Fruit fly (Drosophila melanogaster) whole organism, wandering third instar larva: ENCODE measurements around the gene Eip78C.

Experiments
- Abd-B ChIP-seq: fragments of >200 bp; optimal IDR thresholded peaks from 2 replicates; lab custom pipeline; 2017; ENCODE audit warnings: missing biosample characterization, missing genetic modification characterization
- CG32264 ChIP-seq: fragments of 200-800 bp; sonication (Bioruptor generic); optimal IDR thresholded peaks from 2 replicates; lab custom pipeline; 2016; ENCODE audit warnings: missing biosample characterization, missing genetic modification characterization
- CG9705 ChIP-seq: fragments of 200-800 bp; sonication (Bioruptor generic); optimal IDR thresholded peaks from 2 replicates; lab custom pipeline; 2018; ENCODE audit warnings: missing biosample characterization, mild to moderate bottlenecking, missing genetic modification characterization
- CrebA ChIP-seq: fragments of 200-800 bp; sonication (Bioruptor generic); optimal IDR thresholded peaks from 2 replicates; lab custom pipeline; 2016; ENCODE audit warnings: missing biosample characterization, mild to moderate bottlenecking, missing genetic modification characterization, borderline replicate concordance
- Dfd ChIP-seq: fragments of >200 bp; optimal IDR thresholded peaks from 2 replicates; lab custom pipeline; 2017; ENCODE audit warnings: missing biosample characterization, missing genetic modification characterization
- Dif ChIP-seq: fragments of 200-275, 200-300 bp; sonication (Bioruptor generic); optimal IDR thresholded peaks from 2 replicates; lab custom pipeline; 2018; ENCODE audit warnings: missing biosample characterization, missing genetic modification characterization; ENCODE audit not compliant: partially characterized antibody
- GATAd ChIP-seq: sonication (Bioruptor generic); optimal IDR thresholded peaks from 2 replicates; lab custom pipeline; 2016; ENCODE audit warnings: missing biosample characterization, missing genetic modification characterization
- HLH106 ChIP-seq: fragments of 200-800 bp; optimal IDR thresholded peaks from 3 replicates; lab custom pipeline; 2019; ENCODE audit warnings: missing biosample characterization, mild to moderate bottlenecking, missing genetic modification characterization, moderate library complexity
- Hnf4 ChIP-seq: fragments of 200-800 bp; sonication (Bioruptor generic); optimal IDR thresholded peaks from 2 replicates; lab custom pipeline; 2016; ENCODE audit warnings: missing biosample characterization, mild to moderate bottlenecking, missing genetic modification characterization
- Hr78 ChIP-seq: fragments of >200 bp; optimal IDR thresholded peaks from 2 replicates; lab custom pipeline; 2017; ENCODE audit warnings: missing biosample characterization, missing genetic modification characterization
- Hr83 ChIP-seq: fragments of 200-300 bp; sonication (Bioruptor generic); optimal IDR thresholded peaks from 2 replicates; lab custom pipeline; 2016; ENCODE audit warnings: missing biosample characterization, mild to moderate bottlenecking, missing genetic modification characterization, moderate library complexity; ENCODE audit not compliant: poor library complexity, severe bottlenecking
- Jra ChIP-seq: sonication (Bioruptor generic); optimal IDR thresholded peaks from 2 replicates; lab custom pipeline; 2016; ENCODE audit warnings: missing biosample characterization, missing genetic modification characterization
- Mio ChIP-seq: sonication (Bioruptor generic); optimal IDR thresholded peaks from 2 replicates; lab custom pipeline; 2016; ENCODE audit warnings: missing biosample characterization, missing genetic modification characterization
- Myc ChIP-seq: fragments of >200 bp; optimal IDR thresholded peaks from 2 replicates; lab custom pipeline; 2017
- N ChIP-seq: fragments of >200 bp; optimal IDR thresholded peaks from 2 replicates; lab custom pipeline; 2018; ENCODE audit warnings: missing biosample characterization, missing external identifiers, missing genetic modification characterization
- OdsH ChIP-seq: fragments of 200-800 bp; sonication (Bioruptor generic); optimal IDR thresholded peaks from 2 replicates; lab custom pipeline; 2016; ENCODE audit warnings: missing biosample characterization, mild to moderate bottlenecking, missing genetic modification characterization
- Rel ChIP-seq, 2 experiments: fragments of 200-800 bp; sonication (Bioruptor generic) in 1 of 2; optimal IDR thresholded peaks; 2 replicates in 1 of 2; 3 replicates in 1 of 2; lab custom pipeline; 2016 to 2019; ENCODE audit warnings: mild to moderate bottlenecking in 2 of 2, missing biosample characterization in 2 of 2, missing genetic modification characterization in 2 of 2, moderate library complexity in 1 of 2
- Sp1 ChIP-seq: fragments of 200-800 bp; sonication (Bioruptor generic); optimal IDR thresholded peaks from 3 replicates; lab custom pipeline; 2019; ENCODE audit warnings: missing biosample characterization, mild to moderate bottlenecking, missing genetic modification characterization, moderate library complexity
- Vsx2 ChIP-seq: fragments of 200-300, 225-300 bp; sonication (Bioruptor generic); optimal IDR thresholded peaks from 2 replicates; lab custom pipeline; 2018; ENCODE audit warnings: missing biosample characterization, missing genetic modification characterization; ENCODE audit not compliant: partially characterized antibody
- br ChIP-seq: fragments of 200-800 bp; sonication (Bioruptor generic); optimal IDR thresholded peaks from 2 replicates; lab custom pipeline; 2016; ENCODE audit warnings: missing biosample characterization, missing genetic modification characterization
- brk ChIP-seq: fragments of 200-800 bp; sonication (Bioruptor generic); optimal IDR thresholded peaks from 2 replicates; lab custom pipeline; 2016; ENCODE audit warnings: missing biosample characterization, mild to moderate bottlenecking, missing genetic modification characterization
- dl ChIP-seq, 2 experiments: fragments of 175-275, 200-275 bp in 1 of 2; fragments of 200-275 bp in 1 of 2; sonication (Bioruptor generic); optimal IDR thresholded peaks; lab custom pipeline; 2018; ENCODE audit warnings: mild to moderate bottlenecking in 2 of 2, missing biosample characterization in 2 of 2, missing genetic modification characterization in 2 of 2, moderate library complexity in 2 of 2; ENCODE audit not compliant: partially characterized antibody in 2 of 2, insufficient read depth in 1 of 2
- dmrt93B ChIP-seq: fragments of 200-800 bp; sonication (Bioruptor generic); optimal IDR thresholded peaks from 2 replicates; lab custom pipeline; 2018; ENCODE audit warnings: missing biosample characterization, mild to moderate bottlenecking, missing genetic modification characterization
- dsf ChIP-seq: sonication (Bioruptor generic); optimal IDR thresholded peaks from 2 replicates; lab custom pipeline; 2016; ENCODE audit warnings: missing biosample characterization, missing genetic modification characterization, borderline replicate concordance
- ey ChIP-seq: fragments of 200-800 bp; sonication (Bioruptor generic); optimal IDR thresholded peaks from 2 replicates; lab custom pipeline; 2016; ENCODE audit warnings: missing biosample characterization, missing genetic modification characterization
- foxo ChIP-seq, 2 experiments: fragments of 200-800 bp; sonication (Bioruptor generic); optimal IDR thresholded peaks; 2 replicates in 1 of 2; 3 replicates in 1 of 2; lab custom pipeline; 2016 to 2017; ENCODE audit warnings: missing biosample characterization in 2 of 2, missing genetic modification characterization in 2 of 2
- fru ChIP-seq: fragments of 200-800 bp; sonication (Bioruptor generic); optimal IDR thresholded peaks from 3 replicates; lab custom pipeline; 2016; ENCODE audit warnings: missing biosample characterization, mild to moderate bottlenecking, missing genetic modification characterization
- h ChIP-seq: fragments of 200-800 bp; sonication (Bioruptor generic); optimal IDR thresholded peaks from 3 replicates; lab custom pipeline; 2016; ENCODE audit warnings: missing biosample characterization, mild to moderate bottlenecking, missing genetic modification characterization
- jim ChIP-seq: fragments of 175-275, 200-325 bp; sonication (Bioruptor generic); optimal IDR thresholded peaks from 2 replicates; lab custom pipeline; 2016; ENCODE audit warnings: missing biosample characterization, mild to moderate bottlenecking, missing genetic modification characterization
- lola ChIP-seq: fragments of >200 bp; optimal IDR thresholded peaks from 2 replicates; lab custom pipeline; 2017; ENCODE audit warnings: missing biosample characterization, missing genetic modification characterization
- pan ChIP-seq: fragments of >200 bp; optimal IDR thresholded peaks from 2 replicates; lab custom pipeline; 2017
- psq ChIP-seq: fragments of 200-800 bp; sonication (Bioruptor generic); optimal IDR thresholded peaks from 3 replicates; lab custom pipeline; 2017; ENCODE audit warnings: missing biosample characterization, mild to moderate bottlenecking, missing genetic modification characterization, moderate library complexity
- rgr ChIP-seq: fragments of 200-800 bp; sonication (Bioruptor generic); optimal IDR thresholded peaks from 3 replicates; lab custom pipeline; 2016; ENCODE audit warnings: missing biosample characterization, mild to moderate bottlenecking, missing genetic modification characterization
- sage ChIP-seq: fragments of 200-800 bp; sonication (Bioruptor generic); optimal IDR thresholded peaks from 2 replicates; lab custom pipeline; 2016; ENCODE audit warnings: missing biosample characterization, mild to moderate bottlenecking, missing genetic modification characterization
- sv ChIP-seq: fragments of 200-800 bp; sonication (Bioruptor generic); optimal IDR thresholded peaks from 3 replicates; lab custom pipeline; 2016; ENCODE audit warnings: missing biosample characterization, missing genetic modification characterization
- tai ChIP-seq: sonication (Bioruptor generic); optimal IDR thresholded peaks from 2 replicates; lab custom pipeline; 2016; ENCODE audit warnings: missing biosample characterization, missing genetic modification characterization
- usp ChIP-seq: fragments of >200 bp; optimal IDR thresholded peaks from 2 replicates; lab custom pipeline; 2017; ENCODE audit warnings: missing biosample characterization, missing genetic modification characterization
- woc ChIP-seq: sonication (Bioruptor generic); optimal IDR thresholded peaks from 2 replicates; lab custom pipeline; 2016; ENCODE audit warnings: missing biosample characterization, mild to moderate bottlenecking, missing genetic modification characterization

Eip78C gene

DNA sequence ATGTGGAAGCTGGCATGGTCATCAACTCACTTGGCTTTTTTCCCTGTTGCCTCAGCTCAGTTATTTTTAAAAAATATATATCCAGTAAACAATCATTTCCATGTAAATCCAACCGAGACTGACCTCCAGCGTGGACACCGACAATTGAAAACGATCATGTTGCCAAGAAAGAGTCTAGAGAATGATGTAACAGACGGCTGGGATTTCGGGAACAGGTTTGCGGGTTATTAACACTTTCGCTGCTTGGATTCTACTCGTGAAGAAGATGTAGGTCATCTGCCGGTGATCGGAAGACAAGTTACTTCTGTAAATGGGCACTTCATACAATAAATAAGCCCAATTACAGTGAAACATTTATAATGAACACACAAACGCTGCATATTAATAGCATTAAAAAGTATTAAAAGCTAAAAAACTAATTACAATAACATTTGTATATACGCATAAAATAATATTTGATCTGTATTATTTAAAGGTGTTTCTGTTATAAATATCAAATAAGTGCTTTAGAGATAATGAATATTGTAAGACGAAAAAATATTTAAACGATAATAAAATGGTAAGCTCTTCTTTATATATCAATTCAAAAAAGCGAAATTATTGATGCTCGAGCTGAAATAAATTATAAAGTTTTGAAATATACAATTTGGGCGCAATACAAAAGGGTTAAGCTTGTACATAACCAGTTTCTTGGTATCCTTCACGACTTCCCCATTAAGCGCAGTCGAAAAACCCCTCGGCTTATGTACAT is 75.5 kb downstream of the Eip78C start:
- TF ChIP-seq CG32264 (GFP tag; lab: Kevin White, UChicago) (no peak), Vsx2 (GFP tag; lab: Kevin White, UChicago) (no peak), psq (GFP tag; lab: Kevin White, UChicago) (no peak), Dfd (GFP tag; lab: Kevin White, UChicago) (no peak), Abd-B (GFP tag; lab: Kevin White, UChicago) (no peak), rgr (GFP tag; lab: Kevin White, UChicago) (no peak), Sp1 (GFP tag; lab: Kevin White, UChicago) (no peak), dsf (no peak), CrebA (GFP tag; lab: Kevin White, UChicago) (no peak), Hr83 (GFP tag; lab: Kevin White, UChicago) (no peak), tai (GFP tag; lab: Kevin White, UChicago) (no peak), HLH106 (no peak), Hnf4 (GFP tag; lab: Kevin White, UChicago) (no peak), h (GFP tag; lab: Kevin White, UChicago) (no peak), Rel (GFP tag; optimal IDR thresholded peaks at IDR 0.05; lab: Kevin White, UChicago) (no peak), Rel (tag; optimal IDR thresholded peaks at IDR 0.05; lab: Kevin White, UChicago) (no peak), lola (GFP tag; lab: Kevin White, UChicago) (no peak), jim (GFP tag; lab: Kevin White, UChicago) (no peak), OdsH (GFP tag; lab: Kevin White, UChicago) (no peak), pan (lab: Kevin White, UChicago) (no peak)

DNA sequence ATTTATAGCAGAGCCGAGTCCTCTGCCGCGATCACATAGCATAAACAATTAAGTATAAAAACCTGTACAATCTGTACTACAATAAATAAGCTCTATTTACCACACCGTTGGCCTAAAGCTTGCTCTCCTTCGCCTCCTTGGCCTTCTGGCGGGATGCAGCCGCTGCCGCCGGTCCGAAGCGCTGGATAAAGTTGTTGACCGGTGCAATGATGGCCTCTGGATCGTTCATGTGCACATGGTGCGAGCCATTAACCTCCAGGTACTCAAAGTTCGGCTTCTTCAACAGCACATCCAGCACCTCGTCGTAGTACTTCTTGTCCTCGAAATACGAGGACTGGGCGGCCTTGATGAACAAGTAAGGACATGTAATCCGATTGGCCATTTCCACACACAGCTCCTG is 76.1 kb downstream of the Eip78C start:
- TF ChIP-seq woc (GFP tag; lab: Kevin White, UChicago) = no peak
- no peak for TF ChIP-seq rgr (GFP tag; lab: Kevin White, UChicago)
- no peak for TF ChIP-seq Sp1 (GFP tag; lab: Kevin White, UChicago)
- TF ChIP-seq fru (GFP tag; lab: Kevin White, UChicago) = no peak
- TF ChIP-seq h (GFP tag; lab: Kevin White, UChicago) = no peak
- TF ChIP-seq Mio = no peak
- no peak for TF ChIP-seq dmrt93B (GFP tag; lab: Kevin White, UChicago)
- TF ChIP-seq CrebA (GFP tag; lab: Kevin White, UChicago) = no peak
- no peak for TF ChIP-seq sv (GFP tag; lab: Kevin White, UChicago)
- no peak for TF ChIP-seq Hr78 (GFP tag; lab: Kevin White, UChicago)
- no peak for TF ChIP-seq Dfd (GFP tag; lab: Kevin White, UChicago)
- no peak for TF ChIP-seq brk (GFP tag; lab: Kevin White, UChicago)
- no peak for TF ChIP-seq dl (GFP tag; optimal IDR thresholded peaks at IDR 0.05; lab: Kevin White, UChicago; ENCODE audit: insufficient read depth in 1 of 2, partially characterized antibody in 2 of 2)
- TF ChIP-seq br (GFP tag; lab: Kevin White, UChicago) = no peak
- TF ChIP-seq Vsx2 (GFP tag; lab: Kevin White, UChicago) = no peak
- TF ChIP-seq dsf = no peak
- no peak for TF ChIP-seq jim (GFP tag; lab: Kevin White, UChicago)
- TF ChIP-seq N (GFP tag; lab: Kevin White, UChicago) = no peak
- TF ChIP-seq foxo (GFP tag; optimal IDR thresholded peaks at IDR 0.05; lab: Kevin White, UChicago) = no peak

DNA sequence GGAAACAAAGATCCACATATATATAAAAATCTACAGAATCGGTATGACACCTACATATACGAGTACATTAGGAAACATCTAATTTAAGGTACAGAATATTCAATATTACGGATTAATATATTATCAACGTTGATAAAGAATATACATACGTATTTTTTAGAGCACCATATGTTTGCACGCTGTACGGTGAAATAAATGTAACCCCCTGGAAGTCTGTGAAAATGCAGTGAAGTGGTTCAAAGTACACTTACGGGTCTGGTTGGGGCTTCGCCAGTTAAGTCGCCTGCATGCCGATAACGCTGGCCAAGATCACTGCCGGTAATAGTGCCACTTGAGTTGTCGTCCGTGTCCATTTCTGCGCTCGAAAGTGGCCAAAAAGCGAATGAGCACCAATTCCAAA is 77.2 kb downstream of the Eip78C start:
- TF ChIP-seq pan (lab: Kevin White, UChicago) (no peak), Hr83 (GFP tag; lab: Kevin White, UChicago) (no peak), Dif (GFP tag; lab: Kevin White, UChicago) (peak; percentile 28), N (GFP tag; lab: Kevin White, UChicago) (no peak), Hnf4 (GFP tag; lab: Kevin White, UChicago) (peak; percentile 35)

DNA sequence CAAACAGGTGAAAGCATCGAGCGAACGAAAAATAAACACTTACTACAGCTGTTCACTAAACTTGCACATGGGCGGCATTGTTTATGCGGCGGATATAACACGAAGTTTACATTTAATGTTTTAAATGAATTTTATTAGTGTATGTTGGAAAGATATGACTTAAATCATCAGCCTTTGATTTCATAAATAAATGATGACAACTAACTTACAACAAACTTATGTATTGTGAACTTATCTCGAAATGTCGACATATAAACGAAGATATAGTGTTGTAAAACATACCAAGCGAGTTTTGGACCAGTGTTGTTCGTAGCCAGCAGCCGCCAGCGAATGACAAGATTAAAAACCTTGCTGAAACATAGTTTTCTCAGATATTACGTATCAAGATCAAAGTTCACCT is 78.0 kb downstream of the Eip78C start, which contains the start of the genes CG11309 and CG7632:
CG11309 (minus strand) TSS at position 259 of the 400 bp plus-strand sequence.
CG7632 (plus strand) TSS at position 298 of the 400 bp plus-strand sequence.
- TF ChIP-seq sage (GFP tag; lab: Kevin White, UChicago) (peak; percentile 99), dmrt93B (GFP tag; lab: Kevin White, UChicago) (peak; percentile 98), GATAd (GFP tag; lab: Kevin White, UChicago) (peak; percentile 97), ey (peak; percentile 99), Mio (peak; percentile 94), rgr (GFP tag; lab: Kevin White, UChicago) (peak; percentile 100), br (GFP tag; lab: Kevin White, UChicago) (peak; percentile 100), CG9705 (GFP tag; lab: Kevin White, UChicago) (peak; percentile 100), N (GFP tag; lab: Kevin White, UChicago) (no peak), pan (lab: Kevin White, UChicago) (no peak), Myc (peak; percentile 41), Rel (GFP tag; optimal IDR thresholded peaks at IDR 0.05; lab: Kevin White, UChicago) (peak; percentile 99), Rel (tag; optimal IDR thresholded peaks at IDR 0.05; lab: Kevin White, UChicago) (peak; percentile 98), tai (GFP tag; lab: Kevin White, UChicago) (peak; percentile 98), fru (GFP tag; lab: Kevin White, UChicago) (peak; percentile 99), psq (GFP tag; lab: Kevin White, UChicago) (peak; percentile 98), usp (GFP tag; lab: Kevin White, UChicago) (no peak), foxo (GFP tag; optimal IDR thresholded peaks at IDR 0.05; lab: Kevin White, UChicago) (peak; percentile 98 to 100), Dif (GFP tag; lab: Kevin White, UChicago) (no peak), dsf (peak; percentile 97), Hnf4 (GFP tag; lab: Kevin White, UChicago) (peak; percentile 99), Jra (GFP tag; lab: Kevin White, UChicago) (peak; percentile 98), OdsH (GFP tag; lab: Kevin White, UChicago) (peak; percentile 100), HLH106 (peak; percentile 100)
